Fruit fly (Drosophila melanogaster): ENCODE data around the gene CG13707.

DNA sequence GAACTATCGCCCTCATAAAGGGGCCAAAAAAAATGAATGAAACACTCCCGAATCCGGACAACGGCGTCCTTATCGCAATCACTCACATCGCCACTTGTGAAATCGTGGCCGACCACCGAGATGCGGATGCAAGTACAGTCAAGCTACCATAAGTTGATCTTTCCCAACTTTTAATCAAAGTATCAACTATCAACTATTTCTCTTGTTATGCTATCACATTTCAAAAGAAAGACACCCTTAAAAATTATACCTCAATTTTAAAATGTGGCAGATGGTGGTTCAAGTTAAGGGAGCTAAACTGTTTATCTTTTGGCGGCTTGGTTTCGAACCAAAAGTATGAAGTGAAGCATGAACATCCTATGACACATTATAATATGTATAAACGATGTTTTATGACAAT is 14.2 kb upstream of the CG13707 start:
- TF ChIP-seq Myc (optimal IDR thresholded peaks at IDR 0.05), result no peak
- TF ChIP-seq psq (optimal IDR thresholded peaks at IDR 0.05), result no peak

Measured in Kc167 (cell line).